Fruit fly (Drosophila melanogaster) whole organism, embryonic: ENCODE results near the gene CG33127.

Experiments
- Blimp-1 ChIP-seq: fragments of 200-800 bp; sonication (Bioruptor generic); optimal IDR thresholded peaks from 3 replicates; lab custom pipeline; 2018; ENCODE audit warnings: missing biosample characterization, missing genetic modification characterization, mild to moderate bottlenecking, moderate library complexity, missing genetic modification reagents
- Bteb2 ChIP-seq: fragments of 200-800 bp; sonication (Bioruptor generic); optimal IDR thresholded peaks from 2 replicates; lab custom pipeline; 2016; ENCODE audit warnings: missing biosample characterization, missing genetic modification characterization
- CG11695 ChIP-seq: fragments of 200-800 bp; sonication (Bioruptor generic); IDR thresholded peaks from 3 replicates; pipeline ENCODE4 v1.3.6; 2022; ENCODE audit warnings: missing biosample characterization, missing genetic modification characterization
- CG12391 ChIP-seq: fragments of 200-800 bp; sonication (Bioruptor generic); optimal IDR thresholded peaks from 3 replicates; lab custom pipeline; 2018; ENCODE audit warnings: missing biosample characterization, mild to moderate bottlenecking, missing genetic modification characterization, moderate library complexity
- CG13296 ChIP-seq: fragments of 200-800 bp; sonication (Bioruptor generic); optimal IDR thresholded peaks from 3 replicates; lab custom pipeline; 2018; ENCODE audit warnings: missing biosample characterization, mild to moderate bottlenecking, missing genetic modification characterization
- CG14710 ChIP-seq: fragments of 200-800 bp; sonication (Bioruptor generic); optimal IDR thresholded peaks from 3 replicates; lab custom pipeline; 2019; ENCODE audit warnings: missing biosample characterization, mild to moderate bottlenecking, missing genetic modification characterization, moderate library complexity
- CG15601 ChIP-seq: fragments of 200-800 bp; sonication (Bioruptor generic); optimal IDR thresholded peaks from 3 replicates; lab custom pipeline; 2019; ENCODE audit warnings: missing biosample characterization, mild to moderate bottlenecking, missing genetic modification characterization, moderate library complexity
- CG16815 ChIP-seq: fragments of 200-800 bp; sonication (Bioruptor generic); optimal IDR thresholded peaks from 3 replicates; lab custom pipeline; 2017; ENCODE audit warnings: missing biosample characterization, mild to moderate bottlenecking, missing genetic modification characterization
- CG1832 ChIP-seq: fragments of 200-800 bp; sonication (Bioruptor generic); optimal IDR thresholded peaks from 2 replicates; lab custom pipeline; 2017; ENCODE audit warnings: missing biosample characterization, mild to moderate bottlenecking, missing genetic modification characterization, inconsistent platforms
- CG2202 ChIP-seq: fragments of 200-800 bp; sonication (Bioruptor generic); optimal IDR thresholded peaks from 2 replicates; lab custom pipeline; 2018; ENCODE audit warnings: missing biosample characterization, mild to moderate bottlenecking, missing genetic modification characterization
- CG3847 ChIP-seq: fragments of 200-800 bp; sonication (Bioruptor generic); IDR thresholded peaks from 2 replicates; pipeline ENCODE4 v1.3.6; 2022; ENCODE audit warnings: missing biosample characterization, missing genetic modification characterization
- CG4360 ChIP-seq: fragments of 200-800 bp; sonication (Bioruptor generic); IDR thresholded peaks from 2 replicates; pipeline ENCODE4 v1.3.6; 2022; ENCODE audit warnings: missing biosample characterization, missing genetic modification characterization
- CG4404 ChIP-seq: fragments of 200-800 bp; sonication (Bioruptor generic); IDR thresholded peaks from 2 replicates; pipeline ENCODE4 v1.3.6; 2022; ENCODE audit warnings: missing biosample characterization, missing genetic modification characterization
- CG5245 ChIP-seq: fragments of 200-800 bp; sonication (Bioruptor generic); optimal IDR thresholded peaks from 3 replicates; lab custom pipeline; 2016; ENCODE audit warnings: missing biosample characterization, missing genetic modification characterization
- CG7987 ChIP-seq: fragments of 200-800 bp; sonication (Bioruptor generic); optimal IDR thresholded peaks from 2 replicates; lab custom pipeline; 2018; ENCODE audit warnings: missing biosample characterization, mild to moderate bottlenecking, missing genetic modification characterization, moderate library complexity
- CG8765 ChIP-seq: fragments of 200-800 bp; sonication (Bioruptor generic); IDR thresholded peaks from 2 replicates; pipeline ENCODE4 v1.3.6; 2022; ENCODE audit warnings: missing biosample characterization, missing genetic modification characterization
- CrebB ChIP-seq: fragments of 200-800 bp; sonication (Bioruptor generic); optimal IDR thresholded peaks from 3 replicates; lab custom pipeline; 2018; ENCODE audit warnings: missing biosample characterization, mild to moderate bottlenecking, missing genetic modification characterization
- D19B ChIP-seq: fragments of 200-800 bp; sonication (Bioruptor generic); optimal IDR thresholded peaks from 2 replicates; lab custom pipeline; 2017; ENCODE audit warnings: missing biosample characterization, mild to moderate bottlenecking, missing genetic modification characterization
- Dp ChIP-seq: fragments of 200-800 bp; sonication (Bioruptor generic); optimal IDR thresholded peaks from 2 replicates; lab custom pipeline; 2018; ENCODE audit warnings: missing biosample characterization, mild to moderate bottlenecking, missing genetic modification characterization, moderate library complexity
- Dref ChIP-seq: fragments of 200-800 bp; sonication (Bioruptor generic); IDR thresholded peaks from 2 replicates; pipeline ENCODE4 v1.3.6; 2022; ENCODE audit warnings: missing biosample characterization, missing genetic modification characterization
- Elba2 ChIP-seq: fragments of 200-800 bp; sonication (Bioruptor generic); optimal IDR thresholded peaks from 3 replicates; lab custom pipeline; 2016; ENCODE audit warnings: missing biosample characterization, missing genetic modification characterization
- Gug ChIP-seq: fragments of 200-800 bp; sonication (Bioruptor generic); IDR thresholded peaks from 4 replicates; pipeline ENCODE4 v1.3.6; 2022; ENCODE audit warnings: missing biosample characterization, missing genetic modification characterization
- Hey ChIP-seq: fragments of 200-800 bp; sonication (Bioruptor generic); optimal IDR thresholded peaks from 3 replicates; lab custom pipeline; 2018; ENCODE audit warnings: missing biosample characterization, mild to moderate bottlenecking, missing genetic modification characterization
- HmgD ChIP-seq: fragments of 200-800 bp; sonication (Bioruptor generic); optimal IDR thresholded peaks from 3 replicates; lab custom pipeline; 2016; ENCODE audit warnings: missing biosample characterization, missing genetic modification characterization
- HmgZ ChIP-seq: fragments of 200-800 bp; sonication (Bioruptor generic); optimal IDR thresholded peaks from 2 replicates; lab custom pipeline; 2018; ENCODE audit warnings: missing biosample characterization, mild to moderate bottlenecking, missing genetic modification characterization
- Lhr ChIP-seq: fragments of 200-800 bp; sonication (Bioruptor generic); optimal IDR thresholded peaks from 3 replicates; lab custom pipeline; 2017; ENCODE audit warnings: mild to moderate bottlenecking, missing biosample characterization, missing genetic modification reagents, missing genetic modification characterization
- Max ChIP-seq: fragments of 200-800 bp; sonication (Bioruptor generic); optimal IDR thresholded peaks from 2 replicates; lab custom pipeline; 2016; ENCODE audit warnings: missing biosample characterization, mild to moderate bottlenecking, missing genetic modification characterization
- NC2α ChIP-seq: fragments of 200-800 bp; sonication (Bioruptor generic); optimal IDR thresholded peaks from 2 replicates; lab custom pipeline; 2016; ENCODE audit warnings: missing biosample characterization, missing genetic modification characterization
- Oli ChIP-seq: fragments of 200-800 bp; sonication (Bioruptor generic); optimal IDR thresholded peaks from 2 replicates; lab custom pipeline; 2018; ENCODE audit warnings: missing biosample characterization, mild to moderate bottlenecking, missing genetic modification characterization, moderate library complexity
- PHDP ChIP-seq: fragments of 200-800 bp; sonication (Bioruptor generic); optimal IDR thresholded peaks from 3 replicates; lab custom pipeline; 2018; ENCODE audit warnings: missing biosample characterization, mild to moderate bottlenecking, missing genetic modification characterization, moderate library complexity
- Pdp1 ChIP-seq, 2 experiments: fragments of 200-800 bp; sonication (Bioruptor generic); optimal IDR thresholded peaks; 3 replicates each; lab custom pipeline; 2016; ENCODE audit warnings: missing biosample characterization in 2 of 2, missing genetic modification characterization in 2 of 2, mild to moderate bottlenecking in 1 of 2, moderate library complexity in 1 of 2
- Sin3A ChIP-seq: fragments of >200 bp; optimal IDR thresholded peaks from 2 replicates; lab custom pipeline; 2018
- Sox100B ChIP-seq: fragments of 200-800 bp; sonication (Bioruptor generic); optimal IDR thresholded peaks from 3 replicates; lab custom pipeline; 2018; ENCODE audit warnings: missing biosample characterization, mild to moderate bottlenecking, missing genetic modification characterization
- TFAM ChIP-seq: fragments of 200-800 bp; sonication (Bioruptor generic); optimal IDR thresholded peaks from 2 replicates; lab custom pipeline; 2017; ENCODE audit warnings: missing biosample characterization, missing genetic modification characterization, inconsistent platforms
- YL-1 ChIP-seq: fragments of 200-800 bp; sonication (Bioruptor generic); optimal IDR thresholded peaks from 3 replicates; lab custom pipeline; 2017; ENCODE audit warnings: missing biosample characterization, mild to moderate bottlenecking, missing genetic modification characterization
- abd-A ChIP-seq: fragments of 200-800 bp; sonication (Bioruptor generic); optimal IDR thresholded peaks from 3 replicates; lab custom pipeline; 2019; ENCODE audit warnings: missing biosample characterization, mild to moderate bottlenecking, missing genetic modification characterization, moderate library complexity
- ash1 ChIP-seq: fragments of 200-800 bp; sonication (Bioruptor generic); optimal IDR thresholded peaks from 2 replicates; lab custom pipeline; 2018; ENCODE audit warnings: missing biosample characterization, mild to moderate bottlenecking, missing genetic modification characterization
- bab2 ChIP-seq: fragments of 200-800 bp; sonication (Bioruptor generic); optimal IDR thresholded peaks from 2 replicates; lab custom pipeline; 2016; ENCODE audit warnings: missing biosample characterization, missing genetic modification characterization
- cas ChIP-seq: fragments of 200-800 bp; sonication (Bioruptor generic); IDR thresholded peaks from 2 replicates; pipeline ENCODE4 v1.3.6; 2022; ENCODE audit warnings: missing biosample characterization, missing genetic modification characterization
- corto ChIP-seq: fragments of 200-800 bp; sonication (Bioruptor generic); optimal IDR thresholded peaks from 2 replicates; lab custom pipeline; 2016; ENCODE audit warnings: missing biosample characterization, mild to moderate bottlenecking, missing genetic modification characterization, moderate library complexity
- crc ChIP-seq: fragments of 200-800 bp; sonication (Bioruptor generic); optimal IDR thresholded peaks from 2 replicates; lab custom pipeline; 2016; ENCODE audit warnings: missing biosample characterization, missing genetic modification characterization
- fu2 ChIP-seq: fragments of 200-800 bp; sonication (Bioruptor generic); optimal IDR thresholded peaks from 2 replicates; lab custom pipeline; 2016; ENCODE audit warnings: missing biosample characterization, missing genetic modification characterization
- hkb ChIP-seq, 2 experiments: fragments of 200-800 bp in 1 of 2; fragments of >200 bp in 1 of 2; sonication (Bioruptor generic) in 1 of 2; IDR thresholded peaks in 1 of 2; optimal IDR thresholded peaks in 1 of 2; 2 replicates each; pipeline versions ENCODE4 v1.3.6 to Lab custom; 2017 to 2022; ENCODE audit warnings: missing biosample characterization in 1 of 2, missing genetic modification characterization in 1 of 2
- ind ChIP-seq: fragments of 200-800 bp; sonication (Bioruptor generic); optimal IDR thresholded peaks from 3 replicates; lab custom pipeline; 2016; ENCODE audit warnings: missing biosample characterization, missing genetic modification characterization
- kay ChIP-seq: fragments of 200-800 bp; sonication (Bioruptor generic); optimal IDR thresholded peaks from 2 replicates; lab custom pipeline; 2016; ENCODE audit warnings: missing biosample characterization, missing genetic modification characterization
- nerfin-2 ChIP-seq: fragments of 200-800 bp; sonication (Bioruptor generic); IDR thresholded peaks from 2 replicates; pipeline ENCODE4 v1.3.6; 2022; ENCODE audit warnings: missing biosample characterization, missing genetic modification characterization; ENCODE audit not compliant: partially characterized antibody
- pb ChIP-seq: fragments of 200-800 bp; sonication (Bioruptor generic); optimal IDR thresholded peaks from 3 replicates; lab custom pipeline; 2016; ENCODE audit warnings: missing biosample characterization, missing genetic modification characterization
- pfk ChIP-seq: fragments of 200-800 bp; sonication (Bioruptor generic); optimal IDR thresholded peaks from 2 replicates; lab custom pipeline; 2018; ENCODE audit warnings: missing biosample characterization, mild to moderate bottlenecking, missing genetic modification characterization, moderate library complexity
- sug ChIP-seq: fragments of 200-800 bp; optimal IDR thresholded peaks from 2 replicates; lab custom pipeline; 2019; ENCODE audit warnings: missing biosample characterization, mild to moderate bottlenecking, missing genetic modification characterization, moderate library complexity
- tgo ChIP-seq: fragments of 200-800 bp; sonication (Bioruptor generic); IDR thresholded peaks from 3 replicates; pipeline ENCODE4 v1.3.6; 2022; ENCODE audit warnings: missing biosample characterization, missing genetic modification characterization
- trem ChIP-seq: fragments of 200-800 bp; optimal IDR thresholded peaks from 3 replicates; lab custom pipeline; 2019; ENCODE audit warnings: missing biosample characterization, mild to moderate bottlenecking, missing genetic modification characterization, moderate library complexity

The CG33127 gene

dm6 chr2L:273603-274002, 48.3 kb upstream of the CG33127 start, which contains the start of the genes mbm and CG11555 (continued):
- no peak for TF ChIP-seq pb (GFP tag; lab: Kevin White, UChicago)
- TF ChIP-seq nerfin-2: no peak
- TF ChIP-seq tgo: no peak
- no peak for TF ChIP-seq hkb (optimal IDR thresholded peaks at IDR 0.05; lab: Kevin White, UChicago)
- no peak for TF ChIP-seq hkb (GFP tag; IDR thresholded peaks at IDR 0.05; lab: Robert Waterston, UW)
- TF ChIP-seq kay (GFP tag; lab: Kevin White, UChicago): no peak
- TF ChIP-seq CG4404: no peak
- TF ChIP-seq CG16815: no peak
- TF ChIP-seq bab2 (GFP tag; lab: Kevin White, UChicago): no peak
- TF ChIP-seq Sin3A: no peak
- TF ChIP-seq TFAM (GFP tag; lab: Kevin White, UChicago): no peak
- TF ChIP-seq CG15601: peak; percentile 34
- TF ChIP-seq CG8765 (GFP tag; lab: Robert Waterston, UW): no peak
- no peak for TF ChIP-seq HmgD (GFP tag; lab: Kevin White, UChicago)
- no peak for TF ChIP-seq CG2202
- TF ChIP-seq CG12391 (tag; lab: Kevin White, UChicago): peak; percentile 60
- no peak for TF ChIP-seq CG7987 (GFP tag; lab: Kevin White, UChicago)
- no peak for TF ChIP-seq Gug (GFP tag; lab: Robert Waterston, UW)
- TF ChIP-seq cas (GFP tag; lab: Robert Waterston, UW): no peak
- peak; percentile 33 for TF ChIP-seq HmgZ (tag; lab: Kevin White, UChicago)
- no peak for TF ChIP-seq abd-A
- no peak for TF ChIP-seq CG1832 (GFP tag; lab: Kevin White, UChicago)
- peak; percentile 25 for TF ChIP-seq Dp (GFP tag; lab: Kevin White, UChicago)
- TF ChIP-seq ind (GFP tag; lab: Kevin White, UChicago): no peak
- TF ChIP-seq Blimp-1 (GFP tag; lab: Kevin White, UChicago): no peak

dm6 chr2L:277122-277671, 44.7 kb upstream of the CG33127 start, which contains the start of gene smo:
Gene smo, plus strand, starts transcription at chr2L:277582.
- TF ChIP-seq CG13296 (GFP tag; lab: Kevin White, UChicago) (no peak), CG14710 (tag; lab: Kevin White, UChicago) (peak; percentile 84), Max (GFP tag; lab: Kevin White, UChicago) (peak; percentile 44), D19B (GFP tag; lab: Kevin White, UChicago) (no peak), PHDP (tag; lab: Kevin White, UChicago) (peak; percentile 32), ash1 (GFP tag; lab: Kevin White, UChicago) (no peak), CrebB (peak; percentile 11), pfk (GFP tag; lab: Kevin White, UChicago) (no peak), Dref (GFP tag; lab: Robert Waterston, UW) (peak; percentile 92), Sox100B (GFP tag; lab: Kevin White, UChicago) (no peak), Elba2 (no peak), Lhr (GFP tag; lab: Kevin White, UChicago) (peak; percentile 65), corto (GFP tag; lab: Kevin White, UChicago) (no peak), CG4360 (GFP tag; lab: Robert Waterston, UW) (no peak), CG11695 (GFP tag; lab: Robert Waterston, UW) (no peak), Hey (no peak), Pdp1 (GFP tag; optimal IDR thresholded peaks at IDR 0.05; lab: Kevin White, UChicago) (peak; percentile 40 to 66), NC2α (GFP tag; lab: Kevin White, UChicago) (no peak), YL-1 (GFP tag; lab: Kevin White, UChicago) (peak; percentile 79), Bteb2 (GFP tag; lab: Kevin White, UChicago) (peak; percentile 55), sug (peak; percentile 35), fu2 (GFP tag; lab: Kevin White, UChicago) (no peak), trem (tag; lab: Kevin White, UChicago) (peak; percentile 81), CG3847 (GFP tag; lab: Robert Waterston, UW) (peak; percentile 62), Oli (no peak), CG5245 (GFP tag; lab: Kevin White, UChicago) (no peak), crc (GFP tag; lab: Kevin White, UChicago) (no peak)
